Worm (Caenorhabditis elegans): ENCODE data around the gene mff-1.

mff-1 gene

DNA sequence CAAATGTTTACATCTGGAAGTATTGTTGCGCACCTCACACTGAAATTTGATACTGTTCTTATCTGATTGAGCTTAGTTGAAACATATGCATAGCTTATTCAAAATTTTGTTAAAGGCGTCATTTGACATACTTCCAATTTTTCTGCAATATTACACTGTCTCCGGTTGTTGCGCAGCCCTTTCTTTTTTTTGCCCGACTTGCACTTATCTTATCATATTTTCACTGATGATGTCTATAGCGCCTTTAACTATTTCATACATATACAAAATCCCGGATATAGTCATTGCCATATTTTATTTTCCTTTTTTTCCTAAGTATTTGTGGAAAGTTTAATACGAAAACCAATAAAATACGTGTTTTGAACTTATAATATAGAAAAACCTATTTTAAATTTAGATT lies 19.7 kb upstream of the mff-1 start:
- TF ChIP-seq zip-5 (tag; optimal IDR thresholded peaks at IDR 0.05) (no peak), ceh-19 (GFP tag; optimal IDR thresholded peaks at IDR 0.05) (no peak), ama-1 (optimal IDR thresholded peaks at IDR 0.05) (no peak), unc-55 (GFP tag; optimal IDR thresholded peaks at IDR 0.05) (no peak), pha-4 (tag; optimal IDR thresholded peaks at IDR 0.05) (no peak), npax-4 (tag; optimal IDR thresholded peaks at IDR 0.05) (no peak), fax-1 (tag; optimal IDR thresholded peaks at IDR 0.05) (no peak), ceh-30 (tag; optimal IDR thresholded peaks at IDR 0.05) (no peak), syd-9 (tag; optimal IDR thresholded peaks at IDR 0.05) (no peak), odd-2 (tag; optimal IDR thresholded peaks at IDR 0.05) (no peak), ceh-18 (tag; optimal IDR thresholded peaks at IDR 0.05) (no peak), C38D4.7 (GFP tag; optimal IDR thresholded peaks at IDR 0.05) (no peak), ceh-31 (tag; optimal IDR thresholded peaks at IDR 0.05) (no peak)

ce11 chrX:13006328-13006727 lies 19.3 kb upstream of the mff-1 start:
- TF ChIP-seq nfya-1 (tag; optimal IDR thresholded peaks at IDR 0.05) (no peak), unc-55 (GFP tag; optimal IDR thresholded peaks at IDR 0.05) (no peak), rnt-1 (tag; optimal IDR thresholded peaks at IDR 0.05) (no peak), ahr-1 (tag; optimal IDR thresholded peaks at IDR 0.05) (no peak), elt-4 (tag; optimal IDR thresholded peaks at IDR 0.05) (no peak), pat-9 (tag; optimal IDR thresholded peaks at IDR 0.05) (no peak), lin-11 (tag; optimal IDR thresholded peaks at IDR 0.05) (no peak)

ce11 chrX:13005730-13006129 lies 18.7 kb upstream of the mff-1 start:
- TF ChIP-seq pat-9 (tag; optimal IDR thresholded peaks at IDR 0.05) (no peak), T23F11.4 (GFP tag; optimal IDR thresholded peaks at IDR 0.05) (no peak), fkh-10 (GFP tag; optimal IDR thresholded peaks at IDR 0.05) (no peak), ttx-3 (tag; optimal IDR thresholded peaks at IDR 0.05) (no peak), hlh-13 (GFP tag; optimal IDR thresholded peaks at IDR 0.05) (no peak), ztf-16 (tag; optimal IDR thresholded peaks at IDR 0.05) (no peak), pqm-1 (tag; optimal IDR thresholded peaks at IDR 0.05) (no peak), K09A11.1 (tag; optimal IDR thresholded peaks at IDR 0.05; ENCODE audit: insufficient read depth) (no peak), C38D4.7 (GFP tag; optimal IDR thresholded peaks at IDR 0.05) (no peak), unc-86 (tag; optimal IDR thresholded peaks at IDR 0.05) (no peak), syd-9 (tag; optimal IDR thresholded peaks at IDR 0.05) (no peak), ceh-19 (GFP tag; optimal IDR thresholded peaks at IDR 0.05) (no peak), Y22D7AL.16 (tag; optimal IDR thresholded peaks at IDR 0.05) (no peak), elt-2 (tag; optimal IDR thresholded peaks at IDR 0.05) (no peak)

DNA sequence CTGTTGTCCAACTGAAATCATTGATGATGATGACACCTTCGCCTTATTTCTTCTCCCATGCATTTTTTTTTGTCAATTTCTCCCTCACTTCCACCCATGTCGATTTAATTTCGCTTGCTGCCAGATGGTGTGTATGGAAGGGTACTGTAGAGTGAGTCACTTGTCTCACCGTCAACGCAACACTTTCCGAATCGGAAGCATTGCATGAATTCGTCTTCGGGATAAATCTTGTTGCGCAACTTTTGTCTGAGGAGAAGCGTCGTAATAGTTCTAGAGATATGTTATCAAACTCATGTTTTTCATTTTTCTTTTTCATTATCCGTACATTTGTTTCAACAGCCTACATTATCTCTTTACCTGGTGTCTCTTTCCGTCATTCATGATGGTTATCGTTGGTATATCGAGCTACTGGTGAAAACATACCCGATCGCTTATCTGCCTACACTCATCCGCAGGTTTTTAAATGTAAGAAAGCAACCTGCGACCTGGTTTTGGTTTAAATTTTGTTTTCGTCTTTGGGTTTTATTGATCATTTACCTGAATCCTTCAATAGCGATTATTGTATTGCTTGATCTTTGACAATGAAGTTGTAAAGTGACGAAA lies 17.6 kb upstream of the mff-1 start:
- TF ChIP-seq C08G9.2 (tag; optimal IDR thresholded peaks at IDR 0.05) = no peak
- no peak for TF ChIP-seq dve-1 (tag; optimal IDR thresholded peaks at IDR 0.05)
- TF ChIP-seq eyg-1 (tag; optimal IDR thresholded peaks at IDR 0.05) = no peak
- no peak for TF ChIP-seq che-1 (tag; optimal IDR thresholded peaks at IDR 0.05)
- no peak for TF ChIP-seq pha-4 (tag; optimal IDR thresholded peaks at IDR 0.05)
- no peak for TF ChIP-seq elt-4 (tag; optimal IDR thresholded peaks at IDR 0.05)
- no peak for TF ChIP-seq hlh-30 (tag; optimal IDR thresholded peaks at IDR 0.05; ENCODE audit: insufficient read depth)
- no peak for TF ChIP-seq unc-42 (tag; optimal IDR thresholded peaks at IDR 0.05)
- TF ChIP-seq K02D7.2 (tag; optimal IDR thresholded peaks at IDR 0.05) = no peak
- no peak for TF ChIP-seq nhr-232 (tag; optimal IDR thresholded peaks at IDR 0.05)
- no peak for TF ChIP-seq T23F11.4 (GFP tag; optimal IDR thresholded peaks at IDR 0.05)
- TF ChIP-seq ceh-19 (GFP tag; optimal IDR thresholded peaks at IDR 0.05) = no peak
- TF ChIP-seq F13H6.1 (tag; optimal IDR thresholded peaks at IDR 0.05) = no peak
- TF ChIP-seq ceh-6 (GFP tag; optimal IDR thresholded peaks at IDR 0.05) = no peak
- no peak for TF ChIP-seq ceh-45 (GFP tag; IDR thresholded peaks at IDR 0.05)
- no peak for TF ChIP-seq unc-55 (GFP tag; optimal IDR thresholded peaks at IDR 0.05)
- TF ChIP-seq zip-5 (tag; optimal IDR thresholded peaks at IDR 0.05) = no peak

Data from whole organism, late embryonic.